Fruit fly (Drosophila melanogaster): ENCODE measurements around the gene Ing3.

Gene Ing3

dm6 chrX:18621649-18622346, 31.1 kb downstream of the Ing3 start:
- TF ChIP-seq br (GFP tag; optimal IDR thresholded peaks at IDR 0.05): no peak
- TF ChIP-seq Rel (GFP tag; optimal IDR thresholded peaks at IDR 0.05): no peak
- no peak for TF ChIP-seq Rel (tag; optimal IDR thresholded peaks at IDR 0.05)
- no peak for TF ChIP-seq Dfd (GFP tag; optimal IDR thresholded peaks at IDR 0.05)
- TF ChIP-seq fru (GFP tag; optimal IDR thresholded peaks at IDR 0.05): no peak
- TF ChIP-seq CG32264 (GFP tag; optimal IDR thresholded peaks at IDR 0.05): no peak
- no peak for TF ChIP-seq tai (GFP tag; optimal IDR thresholded peaks at IDR 0.05)
- no peak for TF ChIP-seq lola (GFP tag; optimal IDR thresholded peaks at IDR 0.05)
- TF ChIP-seq N (GFP tag; optimal IDR thresholded peaks at IDR 0.05): no peak
- no peak for TF ChIP-seq jim (GFP tag; optimal IDR thresholded peaks at IDR 0.05)
- TF ChIP-seq dmrt93B (GFP tag; optimal IDR thresholded peaks at IDR 0.05): no peak
- no peak for TF ChIP-seq Hr83 (GFP tag; optimal IDR thresholded peaks at IDR 0.05; ENCODE audit: poor library complexity, severe bottlenecking)
- TF ChIP-seq sage (GFP tag; optimal IDR thresholded peaks at IDR 0.05): no peak
- TF ChIP-seq brk (GFP tag; optimal IDR thresholded peaks at IDR 0.05): no peak
- no peak for TF ChIP-seq rgr (GFP tag; optimal IDR thresholded peaks at IDR 0.05)
- no peak for TF ChIP-seq h (GFP tag; optimal IDR thresholded peaks at IDR 0.05)
- no peak for TF ChIP-seq Dif (GFP tag; optimal IDR thresholded peaks at IDR 0.05; ENCODE audit: partially characterized antibody)
- no peak for TF ChIP-seq Vsx2 (GFP tag; optimal IDR thresholded peaks at IDR 0.05; ENCODE audit: partially characterized antibody)
- TF ChIP-seq dsf (GFP tag; optimal IDR thresholded peaks at IDR 0.05; ENCODE audit: borderline replicate concordance): no peak
- no peak for TF ChIP-seq Mio (GFP tag; optimal IDR thresholded peaks at IDR 0.05)
- no peak for TF ChIP-seq GATAd (GFP tag; optimal IDR thresholded peaks at IDR 0.05)

- TF ChIP-seq Hr83 (GFP tag; optimal IDR thresholded peaks at IDR 0.05; ENCODE audit: poor library complexity, severe bottlenecking): no peak
- TF ChIP-seq psq (GFP tag; optimal IDR thresholded peaks at IDR 0.05): no peak
- no peak for TF ChIP-seq HLH106 (tag; optimal IDR thresholded peaks at IDR 0.05)
- TF ChIP-seq jim (GFP tag; optimal IDR thresholded peaks at IDR 0.05): no peak
- no peak for TF ChIP-seq Rel (GFP tag; optimal IDR thresholded peaks at IDR 0.05)
- no peak for TF ChIP-seq Rel (tag; optimal IDR thresholded peaks at IDR 0.05)
- no peak for TF ChIP-seq Abd-B (GFP tag; optimal IDR thresholded peaks at IDR 0.05)
- no peak for TF ChIP-seq Dfd (GFP tag; optimal IDR thresholded peaks at IDR 0.05)
- no peak for TF ChIP-seq dmrt93B (GFP tag; optimal IDR thresholded peaks at IDR 0.05)
- TF ChIP-seq OdsH (GFP tag; optimal IDR thresholded peaks at IDR 0.05): no peak
- no peak for TF ChIP-seq Hr78 (GFP tag; optimal IDR thresholded peaks at IDR 0.05)
- TF ChIP-seq dl (GFP tag; optimal IDR thresholded peaks at IDR 0.05; ENCODE audit: insufficient read depth in 1 of 2, partially characterized antibody in 2 of 2): no peak
- no peak for TF ChIP-seq ey (GFP tag; optimal IDR thresholded peaks at IDR 0.05)
- TF ChIP-seq dsf (GFP tag; optimal IDR thresholded peaks at IDR 0.05; ENCODE audit: borderline replicate concordance): no peak
- no peak for TF ChIP-seq Mio (GFP tag; optimal IDR thresholded peaks at IDR 0.05)
- TF ChIP-seq brk (GFP tag; optimal IDR thresholded peaks at IDR 0.05): no peak
- TF ChIP-seq GATAd (GFP tag; optimal IDR thresholded peaks at IDR 0.05): no peak
Measured at dm6 chrX:18618122-18618521, 34.8 kb downstream of the Ing3 start.

dm6 chrX:18617489-18617888, 35.4 kb downstream of the Ing3 start, which contains the start of gene CG15040:
TSS of gene CG15040 (minus strand) at chrX:18617589.
- TF ChIP-seq Abd-B (GFP tag; optimal IDR thresholded peaks at IDR 0.05) (no peak), Hr83 (GFP tag; optimal IDR thresholded peaks at IDR 0.05; ENCODE audit: poor library complexity, severe bottlenecking) (no peak), GATAd (GFP tag; optimal IDR thresholded peaks at IDR 0.05) (no peak), Vsx2 (GFP tag; optimal IDR thresholded peaks at IDR 0.05; ENCODE audit: partially characterized antibody) (no peak), Sp1 (GFP tag; optimal IDR thresholded peaks at IDR 0.05) (no peak), CrebA (GFP tag; optimal IDR thresholded peaks at IDR 0.05; ENCODE audit: borderline replicate concordance) (no peak), Jra (GFP tag; optimal IDR thresholded peaks at IDR 0.05) (no peak), sage (GFP tag; optimal IDR thresholded peaks at IDR 0.05) (no peak), jim (GFP tag; optimal IDR thresholded peaks at IDR 0.05) (no peak), Dfd (GFP tag; optimal IDR thresholded peaks at IDR 0.05) (no peak), fru (GFP tag; optimal IDR thresholded peaks at IDR 0.05) (no peak), Hr78 (GFP tag; optimal IDR thresholded peaks at IDR 0.05) (no peak), Mio (GFP tag; optimal IDR thresholded peaks at IDR 0.05) (no peak), lola (GFP tag; optimal IDR thresholded peaks at IDR 0.05) (no peak), dsf (GFP tag; optimal IDR thresholded peaks at IDR 0.05; ENCODE audit: borderline replicate concordance) (no peak), woc (GFP tag; optimal IDR thresholded peaks at IDR 0.05) (no peak), ey (GFP tag; optimal IDR thresholded peaks at IDR 0.05) (no peak)

Data from whole organism, wandering third instar larva.